Worm (Caenorhabditis elegans): ENCODE results near the gene F41F3.1.
A peak's percentile ranks its signal among the peaks of the same experiment; 100 is the strongest.

F41F3.1 gene

ce11 chrV:4640501-4641150, 13.7 kb upstream of the F41F3.1 start (continued):
- TF ChIP-seq pag-3 (tag; optimal IDR thresholded peaks at IDR 0.05; ENCODE audit: borderline replicate concordance, insufficient read depth) = no peak
- no peak for TF ChIP-seq ceh-63 (GFP tag; optimal IDR thresholded peaks at IDR 0.05)
- peak in 2 of 6 experiments; percentile 35 to 58 for TF ChIP-seq elt-3 (tag; optimal IDR thresholded peaks at IDR 0.05)
- TF ChIP-seq fos-1 (tag; optimal IDR thresholded peaks at IDR 0.05) = no peak
- no peak for TF ChIP-seq C16A3.4 (tag; optimal IDR thresholded peaks at IDR 0.05)
- no peak for TF ChIP-seq sox-4 (tag; optimal IDR thresholded peaks at IDR 0.05)
- peak; percentile 48 for TF ChIP-seq nhr-71 (tag; optimal IDR thresholded peaks at IDR 0.05)
- no peak for TF ChIP-seq blmp-1 (tag; optimal IDR thresholded peaks at IDR 0.05)
- TF ChIP-seq ceh-82 (tag; optimal IDR thresholded peaks at IDR 0.05) = no peak
- no peak for TF ChIP-seq alr-1 (tag; optimal IDR thresholded peaks at IDR 0.05; ENCODE audit: borderline replicate concordance)
- TF ChIP-seq mep-1 (tag; optimal IDR thresholded peaks at IDR 0.05) = no peak
- no peak for TF ChIP-seq fkh-10 (GFP tag; optimal IDR thresholded peaks at IDR 0.05)
- no peak for TF ChIP-seq zag-1 (tag; optimal IDR thresholded peaks at IDR 0.05)
- TF ChIP-seq nhr-20 (tag; optimal IDR thresholded peaks at IDR 0.05) = peak; percentile 23
- TF ChIP-seq egl-13 (tag; optimal IDR thresholded peaks at IDR 0.05) = no peak

DNA sequence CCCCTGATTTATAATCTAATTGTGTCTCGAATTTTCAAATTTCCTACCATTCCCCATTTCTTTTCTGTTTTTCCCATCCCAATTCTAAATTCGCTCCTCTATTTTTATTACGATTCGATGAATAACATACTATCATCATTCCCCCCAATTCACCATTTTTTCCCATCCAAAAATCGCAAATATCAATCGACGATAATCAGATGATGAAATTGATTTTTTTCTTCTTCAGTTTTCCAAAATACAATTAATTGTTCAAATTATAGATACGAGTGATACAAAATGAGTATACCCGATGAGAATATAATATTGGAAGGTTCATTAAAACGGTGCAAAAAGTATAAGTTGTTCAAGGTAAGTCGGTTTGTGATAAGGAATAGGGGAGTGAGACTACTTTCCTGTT, 11.7 kb upstream of the F41F3.1 start, which contains the start of gene soc-1:
Gene soc-1 (plus strand): TSS at position 262 of the 400 bp plus-strand sequence.
- TF ChIP-seq C04F5.9 (tag; optimal IDR thresholded peaks at IDR 0.05) (no peak), efl-3 (GFP tag; optimal IDR thresholded peaks at IDR 0.05) (no peak), tlp-1 (tag; optimal IDR thresholded peaks at IDR 0.05) (no peak), irx-1 (tag; optimal IDR thresholded peaks at IDR 0.05) (no peak), nhr-85 (tag) (no peak), snu-23 (GFP tag; optimal IDR thresholded peaks at IDR 0.05) (no peak), nhr-237 (tag; optimal IDR thresholded peaks at IDR 0.05) (no peak)

DNA sequence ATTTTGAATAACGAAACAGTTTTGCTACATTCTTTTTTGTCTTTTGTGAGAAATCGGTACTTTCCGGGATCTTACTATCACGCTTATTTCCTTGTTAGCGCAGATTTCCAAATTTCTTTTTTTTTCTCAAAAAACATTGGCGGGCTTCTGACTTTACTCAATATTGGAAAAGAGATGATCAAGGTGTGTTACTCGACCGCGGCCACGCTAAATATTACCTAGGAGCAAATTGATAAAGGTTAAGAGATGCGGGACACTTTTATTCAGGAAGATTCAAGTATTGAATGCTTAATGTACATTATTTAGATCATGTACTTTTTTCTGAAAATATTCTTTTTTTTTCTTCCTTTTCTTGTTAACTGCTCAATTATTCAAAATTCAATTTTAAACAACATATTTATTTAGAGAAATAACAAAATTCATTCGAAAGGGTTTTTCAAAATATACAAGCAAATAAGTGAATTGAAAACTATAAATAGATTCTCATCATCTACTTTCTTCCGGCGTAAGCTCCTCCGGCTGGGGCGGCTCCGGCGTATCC, 7.0 kb upstream of the F41F3.1 start:
- TF ChIP-seq nhr-237 (tag; optimal IDR thresholded peaks at IDR 0.05) (no peak), ama-1 (optimal IDR thresholded peaks at IDR 0.05) (peak; percentile 55)

DNA sequence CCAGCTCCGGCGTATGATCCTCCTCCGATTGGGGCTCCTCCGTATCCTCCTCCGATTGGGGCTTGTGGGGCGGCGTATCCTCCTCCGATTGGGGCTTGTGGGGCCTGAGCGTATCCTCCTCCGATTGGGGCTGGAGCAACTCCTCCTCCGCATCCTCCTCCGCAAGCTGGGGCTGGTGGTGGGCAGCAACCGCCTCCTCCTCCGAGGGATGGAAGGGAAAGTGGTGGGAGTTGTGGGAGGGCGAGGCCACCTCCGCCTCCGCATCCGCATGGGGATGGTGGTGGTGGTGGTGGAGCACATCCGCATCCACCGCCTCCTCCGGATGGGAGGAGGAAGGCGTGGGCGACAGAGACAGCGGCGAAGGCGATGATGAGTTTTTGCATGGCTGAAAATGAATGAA, 6.5 kb upstream of the F41F3.1 start, which contains the start of gene F41F3.3:
Gene F41F3.3 (minus strand): TSS at position 383 of the 400 bp plus-strand sequence.
- TF ChIP-seq fkh-8 (tag; optimal IDR thresholded peaks at IDR 0.05) (no peak), ama-1 (optimal IDR thresholded peaks at IDR 0.05) (peak; percentile 46), efl-1 (optimal IDR thresholded peaks at IDR 0.05) (no peak), efl-1 (GFP tag; optimal IDR thresholded peaks at IDR 0.05 in 1 of 2) (peak in 1 of 2 experiments; percentile 57), ceh-8 (GFP tag; optimal IDR thresholded peaks at IDR 0.05) (peak; percentile 75)

DNA sequence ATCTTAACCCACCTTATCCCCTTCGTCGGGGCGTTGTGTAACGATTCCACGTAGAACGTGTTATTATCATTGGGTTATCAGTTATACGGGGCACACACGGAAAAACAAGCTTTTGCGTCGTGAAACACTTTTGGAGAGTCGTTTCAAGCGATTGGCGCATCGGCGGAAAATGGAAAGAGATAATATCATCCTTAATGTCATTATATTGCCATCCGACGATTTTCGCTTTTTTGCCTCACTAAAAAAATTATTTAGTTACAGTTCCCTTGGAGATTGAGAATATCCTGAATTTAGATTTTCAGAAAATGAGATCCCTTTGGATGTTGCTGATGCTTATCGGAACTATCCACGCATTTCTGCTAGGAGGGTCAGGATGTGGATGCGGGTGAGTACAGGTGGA, 5.8 kb upstream of the F41F3.1 start, which contains the start of gene F41F3.8:
Gene F41F3.8 (plus strand): TSS at position 301 of the 400 bp plus-strand sequence.
- no peak for TF ChIP-seq rnt-1 (tag; optimal IDR thresholded peaks at IDR 0.05)
- peak; percentile 41 for TF ChIP-seq blmp-1 (tag; optimal IDR thresholded peaks at IDR 0.05)
- TF ChIP-seq nhr-28 (tag; optimal IDR thresholded peaks at IDR 0.05) = no peak
- TF ChIP-seq nhr-90 (tag; optimal IDR thresholded peaks at IDR 0.05; ENCODE audit: poor library complexity) = no peak
- no peak for TF ChIP-seq skn-1 (tag; optimal IDR thresholded peaks at IDR 0.05)
- TF ChIP-seq nhr-11 (tag; optimal IDR thresholded peaks at IDR 0.05) = no peak
- no peak for TF ChIP-seq mep-1 (tag; optimal IDR thresholded peaks at IDR 0.05)

All from whole organism, L1 larva.